Fruit fly (Drosophila melanogaster) whole organism, embryonic: ENCODE data around the gene mGluR.

Source experiments
- Bgb ChIP-seq: fragments of 200-800 bp; sonication (Bioruptor generic); IDR thresholded peaks from 2 replicates; pipeline ENCODE4 v1.3.6; 2022; ENCODE audit warnings: missing biosample characterization, missing genetic modification characterization; ENCODE audit not compliant: partially characterized antibody
- BtbVII ChIP-seq: fragments of 200-800 bp; sonication (Bioruptor generic); optimal IDR thresholded peaks from 3 replicates; lab custom pipeline; 2017; ENCODE audit warnings: missing biosample characterization, mild to moderate bottlenecking, missing genetic modification characterization
- CG10321 ChIP-seq: fragments of 200-800 bp; sonication (Bioruptor generic); IDR thresholded peaks from 2 replicates; pipeline ENCODE4 v1.3.6; 2022; ENCODE audit warnings: missing biosample characterization, missing genetic modification characterization
- CG11456 ChIP-seq: fragments of 200-800 bp; sonication (Bioruptor generic); IDR thresholded peaks from 3 replicates; pipeline ENCODE4 v1.3.6; 2022; ENCODE audit warnings: missing biosample characterization, missing genetic modification characterization
- CG12155 ChIP-seq: fragments of 200-800 bp; sonication (Bioruptor generic); optimal IDR thresholded peaks from 3 replicates; lab custom pipeline; 2016; ENCODE audit warnings: missing biosample characterization, missing genetic modification characterization
- CG12299 ChIP-seq: fragments of 200-800 bp; sonication (Bioruptor generic); optimal IDR thresholded peaks from 2 replicates; lab custom pipeline; 2018; ENCODE audit warnings: missing biosample characterization, mild to moderate bottlenecking, missing genetic modification characterization
- CG12744 ChIP-seq: fragments of 200-800 bp; sonication (Bioruptor generic); optimal IDR thresholded peaks from 2 replicates; lab custom pipeline; 2016; ENCODE audit warnings: missing biosample characterization, missing genetic modification characterization
- CG13624 ChIP-seq: fragments of 200-800 bp; sonication (Bioruptor generic); optimal IDR thresholded peaks from 2 replicates; lab custom pipeline; 2016; ENCODE audit warnings: missing biosample characterization, missing genetic modification characterization
- CG13894 ChIP-seq: fragments of 200-800 bp; sonication (Bioruptor generic); optimal IDR thresholded peaks from 3 replicates; lab custom pipeline; 2018; ENCODE audit warnings: missing biosample characterization, mild to moderate bottlenecking, missing genetic modification characterization, moderate library complexity
- CG14860 ChIP-seq: fragments of 200-800 bp; sonication (Bioruptor generic); IDR thresholded peaks from 3 replicates; pipeline ENCODE4 v1.3.6; 2022; ENCODE audit warnings: missing biosample characterization, missing genetic modification characterization; ENCODE audit not compliant: partially characterized antibody
- CG16813 ChIP-seq: fragments of 200-800 bp; sonication (Bioruptor generic); IDR thresholded peaks from 3 replicates; pipeline ENCODE4 v1.3.6; 2022; ENCODE audit warnings: missing biosample characterization, missing genetic modification characterization; ENCODE audit not compliant: partially characterized antibody
- CG17186 ChIP-seq: fragments of 200-800 bp; sonication (Bioruptor generic); optimal IDR thresholded peaks from 3 replicates; lab custom pipeline; 2017; ENCODE audit warnings: missing biosample characterization, missing genetic modification reagents, missing genetic modification characterization
- CG1832 ChIP-seq: fragments of 200-800 bp; sonication (Bioruptor generic); optimal IDR thresholded peaks from 2 replicates; lab custom pipeline; 2017; ENCODE audit warnings: missing biosample characterization, mild to moderate bottlenecking, missing genetic modification characterization, inconsistent platforms
- CG30020 ChIP-seq: fragments of 200-800 bp; optimal IDR thresholded peaks from 2 replicates; lab custom pipeline; 2019; ENCODE audit warnings: missing biosample characterization, mild to moderate bottlenecking, missing genetic modification characterization, moderate library complexity
- CG31224 ChIP-seq: fragments of 200-800 bp; sonication (Bioruptor generic); IDR thresholded peaks from 2 replicates; pipeline ENCODE4 v1.3.6; 2022; ENCODE audit warnings: missing biosample characterization, missing genetic modification characterization
- CG31441 ChIP-seq: fragments of 200-800 bp; sonication (Bioruptor generic); IDR thresholded peaks from 2 replicates; pipeline ENCODE4 v1.3.6; 2022; ENCODE audit warnings: missing biosample characterization, missing genetic modification characterization
- CG3995 ChIP-seq: fragments of 200-800 bp; sonication (Bioruptor generic); optimal IDR thresholded peaks from 3 replicates; lab custom pipeline; 2016; ENCODE audit warnings: missing biosample characterization, missing genetic modification characterization
- CG5180 ChIP-seq: fragments of 200-800 bp; sonication (Bioruptor generic); optimal IDR thresholded peaks from 3 replicates; lab custom pipeline; 2017; ENCODE audit warnings: missing biosample characterization, missing genetic modification characterization, mild to moderate bottlenecking, moderate library complexity, missing genetic modification reagents
- CG5953 ChIP-seq: fragments of 200-800 bp; sonication (Bioruptor generic); IDR thresholded peaks from 2 replicates; pipeline ENCODE4 v1.3.6; 2022; ENCODE audit warnings: missing biosample characterization, missing genetic modification characterization
- CG6272 ChIP-seq: fragments of 200-800 bp; sonication (Bioruptor generic); IDR thresholded peaks from 2 replicates; pipeline ENCODE4 v1.3.6; 2022; ENCODE audit warnings: missing biosample characterization, missing genetic modification characterization
- CG7963 ChIP-seq: fragments of 200-800 bp; sonication (Bioruptor generic); IDR thresholded peaks from 3 replicates; pipeline ENCODE4 v1.3.6; 2022; ENCODE audit warnings: missing biosample characterization, missing genetic modification characterization; ENCODE audit not compliant: partially characterized antibody
- CG8765 ChIP-seq: fragments of 200-800 bp; sonication (Bioruptor generic); IDR thresholded peaks from 2 replicates; pipeline ENCODE4 v1.3.6; 2022; ENCODE audit warnings: missing biosample characterization, missing genetic modification characterization
- Deaf1 ChIP-seq: fragments of 200-800 bp; optimal IDR thresholded peaks from 3 replicates; lab custom pipeline; 2019; ENCODE audit warnings: missing biosample characterization, mild to moderate bottlenecking, missing genetic modification characterization, moderate library complexity
- H2.0 ChIP-seq: fragments of 200-800 bp; sonication (Bioruptor generic); IDR thresholded peaks from 2 replicates; pipeline ENCODE4 v1.3.6; 2022; ENCODE audit warnings: missing biosample characterization, missing genetic modification characterization
- HLH4C ChIP-seq: fragments of 200-800 bp; sonication (Bioruptor generic); IDR thresholded peaks from 3 replicates; pipeline ENCODE4 v1.3.6; 2022; ENCODE audit warnings: missing biosample characterization, missing genetic modification characterization; ENCODE audit not compliant: partially characterized antibody
- Hmr ChIP-seq: fragments of 200-800 bp; sonication (Bioruptor generic); optimal IDR thresholded peaks from 3 replicates; lab custom pipeline; 2017; ENCODE audit warnings: mild to moderate bottlenecking, missing biosample characterization, missing genetic modification reagents, missing genetic modification characterization
- MBD-R2 ChIP-seq: fragments of 200-800 bp; sonication (Bioruptor generic); IDR thresholded peaks from 2 replicates; pipeline ENCODE4 v1.3.6; 2022; ENCODE audit warnings: missing biosample characterization, missing genetic modification characterization
- Mad ChIP-seq: fragments of 200-800 bp; sonication (Bioruptor generic); optimal IDR thresholded peaks from 2 replicates; lab custom pipeline; 2016; ENCODE audit warnings: missing biosample characterization, missing genetic modification characterization
- NK7.1 ChIP-seq: fragments of 200-800 bp; sonication (Bioruptor generic); optimal IDR thresholded peaks from 3 replicates; lab custom pipeline; 2016; ENCODE audit warnings: missing biosample characterization, missing genetic modification characterization
- Nf-YC ChIP-seq: fragments of 200-800 bp; optimal IDR thresholded peaks from 3 replicates; lab custom pipeline; 2019; ENCODE audit warnings: missing biosample characterization, mild to moderate bottlenecking, missing genetic modification characterization, moderate library complexity
- Scr ChIP-seq: fragments of 200-800 bp; sonication (Bioruptor generic); IDR thresholded peaks from 2 replicates; pipeline ENCODE4 v1.3.6; 2022; ENCODE audit warnings: missing biosample characterization, missing genetic modification characterization; ENCODE audit not compliant: partially characterized antibody
- abd-A ChIP-seq: fragments of 200-800 bp; sonication (Bioruptor generic); optimal IDR thresholded peaks from 3 replicates; lab custom pipeline; 2019; ENCODE audit warnings: missing biosample characterization, mild to moderate bottlenecking, missing genetic modification characterization, moderate library complexity
- cas ChIP-seq: fragments of 200-800 bp; sonication (Bioruptor generic); IDR thresholded peaks from 2 replicates; pipeline ENCODE4 v1.3.6; 2022; ENCODE audit warnings: missing biosample characterization, missing genetic modification characterization
- chm ChIP-seq: fragments of 200-800 bp; sonication (Bioruptor generic); IDR thresholded peaks from 2 replicates; pipeline ENCODE4 v1.3.6; 2022; ENCODE audit warnings: missing biosample characterization, missing genetic modification characterization
- dmrt99B ChIP-seq: fragments of 200-800 bp; sonication (Bioruptor generic); optimal IDR thresholded peaks from 2 replicates; lab custom pipeline; 2018; ENCODE audit warnings: missing biosample characterization, mild to moderate bottlenecking, missing genetic modification characterization, moderate library complexity
- gsb-n ChIP-seq: fragments of 200-800 bp; sonication (Bioruptor generic); optimal IDR thresholded peaks from 3 replicates; lab custom pipeline; 2018; ENCODE audit warnings: missing biosample characterization, mild to moderate bottlenecking, missing genetic modification characterization
- hbn ChIP-seq: fragments of 200-800 bp; sonication (Bioruptor generic); IDR thresholded peaks from 2 replicates; pipeline ENCODE4 v1.3.6; 2022; ENCODE audit warnings: missing biosample characterization, missing genetic modification characterization; ENCODE audit not compliant: partially characterized antibody
- knrl ChIP-seq: fragments of 200-800 bp; sonication (Bioruptor generic); IDR thresholded peaks from 3 replicates; pipeline ENCODE4 v1.3.6; 2022; ENCODE audit warnings: missing biosample characterization, missing genetic modification characterization; ENCODE audit not compliant: partially characterized antibody
- phol ChIP-seq: fragments of 200-800 bp; sonication (Bioruptor generic); optimal IDR thresholded peaks from 3 replicates; lab custom pipeline; 2018; ENCODE audit warnings: missing biosample characterization, mild to moderate bottlenecking, missing genetic modification characterization, moderate library complexity
- pum ChIP-seq: fragments of 200-800 bp; sonication (Bioruptor generic); optimal IDR thresholded peaks from 2 replicates; lab custom pipeline; 2016; ENCODE audit warnings: missing biosample characterization, missing genetic modification characterization
- ro ChIP-seq: fragments of 200-800 bp; sonication (Bioruptor generic); IDR thresholded peaks from 2 replicates; pipeline ENCODE4 v1.3.6; 2022; ENCODE audit warnings: missing biosample characterization, missing genetic modification characterization
- schlank ChIP-seq: fragments of 200-800 bp; sonication (Bioruptor generic); optimal IDR thresholded peaks from 2 replicates; lab custom pipeline; 2018; ENCODE audit warnings: missing biosample characterization, mild to moderate bottlenecking, missing genetic modification characterization
- sens ChIP-seq: fragments of 200-800 bp; sonication (Bioruptor generic); peaks from one replicate; lab custom pipeline; 2016; ENCODE audit warnings: missing biosample characterization, missing genetic modification characterization
- shn ChIP-seq: fragments of 200-800 bp; sonication (Bioruptor generic); optimal IDR thresholded peaks from 3 replicates; lab custom pipeline; 2016; ENCODE audit warnings: missing biosample characterization, missing genetic modification characterization
- sna ChIP-seq: fragments of 200-800 bp; sonication (Bioruptor generic); IDR thresholded peaks from 2 replicates; pipeline ENCODE4 v1.3.6; 2022; ENCODE audit warnings: missing biosample characterization, missing genetic modification characterization; ENCODE audit not compliant: partially characterized antibody
- sqz ChIP-seq: fragments of 200-800 bp; sonication (Bioruptor generic); optimal IDR thresholded peaks from 3 replicates; lab custom pipeline; 2018; ENCODE audit warnings: missing biosample characterization, mild to moderate bottlenecking, missing genetic modification characterization
- sr ChIP-seq: fragments of 200-800 bp; sonication (Bioruptor generic); IDR thresholded peaks from 3 replicates; pipeline ENCODE4 v1.3.6; 2022; ENCODE audit warnings: missing biosample characterization, missing genetic modification characterization
- tap ChIP-seq: fragments of 200-800 bp; optimal IDR thresholded peaks from 3 replicates; lab custom pipeline; 2019; ENCODE audit warnings: missing biosample characterization, mild to moderate bottlenecking, missing genetic modification characterization, moderate library complexity
- tin ChIP-seq: fragments of 200-800 bp; sonication (Bioruptor generic); optimal IDR thresholded peaks from 3 replicates; lab custom pipeline; 2016; ENCODE audit warnings: missing biosample characterization, missing genetic modification characterization
- trh ChIP-seq: fragments of 200-800 bp; sonication (Bioruptor generic); optimal IDR thresholded peaks from 2 replicates; lab custom pipeline; 2016; ENCODE audit warnings: missing biosample characterization, missing genetic modification characterization

Gene mGluR

DNA sequence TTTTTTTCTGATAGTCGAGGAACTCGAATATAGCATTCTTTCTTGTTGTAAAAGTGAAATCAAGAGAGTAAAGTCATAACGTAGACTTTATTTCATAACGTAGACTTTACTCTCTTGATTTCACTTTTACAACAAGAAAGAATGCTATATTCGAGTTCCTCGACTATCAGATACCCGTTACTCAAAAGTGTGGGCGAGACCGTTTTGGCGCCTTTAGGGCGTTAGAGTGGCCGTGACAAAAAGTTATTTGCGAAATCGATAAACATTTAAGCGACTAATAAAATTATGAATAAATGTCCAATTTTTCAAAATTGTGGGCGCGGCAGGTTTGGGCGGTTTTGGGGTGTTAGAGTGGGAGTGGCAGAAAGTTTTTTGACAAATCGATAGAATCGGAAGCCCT, 34.5 kb downstream of the mGluR start:
- no peak for TF ChIP-seq sna (GFP tag; lab: Robert Waterston, UW)
- TF ChIP-seq CG14860 (GFP tag; lab: Robert Waterston, UW), result peak; percentile 54; the same call in 1 of the 3 replicates
- no peak for TF ChIP-seq CG17186 (GFP tag; lab: Kevin White, UChicago)
- TF ChIP-seq CG3995 (GFP tag; lab: Kevin White, UChicago), result no peak
- TF ChIP-seq Scr (GFP tag; lab: Robert Waterston, UW), result 0 out of 2 replicates have a peak, but pooled peaks have one; percentile 35
- peak; percentile 55; the same call in 1 of the 3 replicates for TF ChIP-seq CG16813
- TF ChIP-seq shn (GFP tag; lab: Kevin White, UChicago), result no peak
- no peak for TF ChIP-seq phol (tag; lab: Kevin White, UChicago)
- peak; percentile 41; the same call in 1 of the 3 replicates for TF ChIP-seq CG7963 (GFP tag; lab: Robert Waterston, UW)
- peak; percentile 47; the same call in 2 of the 3 replicates for TF ChIP-seq HLH4C (GFP tag; lab: Robert Waterston, UW)

DNA sequence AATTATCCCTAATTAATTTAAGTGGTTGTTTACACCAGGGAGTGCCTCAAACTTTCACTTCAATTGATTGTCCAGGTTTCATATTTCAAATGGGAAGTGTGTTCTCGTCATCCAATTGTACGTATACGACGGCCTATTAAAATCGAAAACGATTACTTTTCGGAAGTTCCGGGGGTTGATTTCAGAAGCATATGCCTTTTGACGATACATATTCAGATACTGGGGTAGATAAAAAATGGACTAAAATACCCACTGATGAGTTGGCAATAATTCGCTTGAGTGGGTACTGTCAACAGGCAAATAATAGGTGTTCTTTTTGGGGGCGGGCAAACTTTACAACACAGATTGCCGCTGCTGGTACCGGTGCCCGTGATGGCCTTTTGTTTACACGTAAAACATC, 38.0 kb downstream of the mGluR start:
- TF ChIP-seq CG5180 (no peak), hbn (GFP tag; lab: Robert Waterston, UW) (no peak), schlank (tag; lab: Kevin White, UChicago) (no peak), gsb-n (tag; lab: Kevin White, UChicago) (peak; percentile 22), tap (tag; lab: Kevin White, UChicago) (no peak), ro (no peak), CG5953 (GFP tag; lab: Robert Waterston, UW) (no peak), CG8765 (GFP tag; lab: Robert Waterston, UW) (no peak), knrl (GFP tag; lab: Robert Waterston, UW) (no peak), CG31224 (GFP tag; lab: Robert Waterston, UW) (no peak), CG11456 (GFP tag; lab: Robert Waterston, UW) (no peak), Bgb (no peak), sr (no peak), Nf-YC (tag; lab: Kevin White, UChicago) (peak; percentile 51), H2.0 (GFP tag; lab: Robert Waterston, UW) (no peak), tin (no peak), CG13894 (tag; lab: Kevin White, UChicago) (peak; percentile 26), BtbVII (GFP tag; lab: Kevin White, UChicago) (no peak), CG6272 (no peak), CG12299 (no peak), chm (GFP tag; lab: Robert Waterston, UW) (no peak), CG13624 (no peak), Mad (GFP tag; lab: Kevin White, UChicago) (no peak), sens (GFP tag; lab: Kevin White, UChicago) (peak; percentile 19), Deaf1 (no peak), sqz (no peak), CG1832 (GFP tag; lab: Kevin White, UChicago) (no peak), CG10321 (GFP tag; lab: Robert Waterston, UW) (no peak), CG12155 (no peak), dmrt99B (tag; lab: Kevin White, UChicago) (no peak), trh (GFP tag; lab: Kevin White, UChicago) (no peak), MBD-R2 (GFP tag; lab: Robert Waterston, UW) (no peak), pum (GFP tag; lab: Kevin White, UChicago) (no peak), abd-A (tag; lab: Kevin White, UChicago) (no peak), CG31441 (GFP tag; lab: Robert Waterston, UW) (no peak), CG30020 (tag; lab: Kevin White, UChicago) (peak; percentile 56), Hmr (GFP tag; lab: Kevin White, UChicago) (no peak), NK7.1 (GFP tag; lab: Kevin White, UChicago) (no peak), CG12744 (GFP tag; lab: Kevin White, UChicago) (no peak), cas (GFP tag; lab: Robert Waterston, UW) (no peak)
